Fruit fly (Drosophila melanogaster) whole organism, embryonic: ENCODE measurements around the gene Stt3B.
A peak's percentile ranks its signal among the peaks of the same experiment; 100 is the strongest.

Source experiments
- Ada2b ChIP-seq: fragments of 200-800 bp; sonication (Bioruptor generic); IDR thresholded peaks from 2 replicates; pipeline ENCODE4 v1.3.6; 2022; ENCODE audit warnings: missing biosample characterization, missing genetic modification characterization
- Asciz ChIP-seq: fragments of 200-800 bp; sonication (Bioruptor generic); optimal IDR thresholded peaks from 2 replicates; lab custom pipeline; 2017; ENCODE audit warnings: missing biosample characterization, mild to moderate bottlenecking, missing genetic modification characterization, missing genetic modification reagents
- Bgb ChIP-seq: fragments of 200-800 bp; sonication (Bioruptor generic); IDR thresholded peaks from 2 replicates; pipeline ENCODE4 v1.3.6; 2022; ENCODE audit warnings: missing biosample characterization, missing genetic modification characterization; ENCODE audit not compliant: partially characterized antibody
- BtbVII ChIP-seq: fragments of 200-800 bp; sonication (Bioruptor generic); optimal IDR thresholded peaks from 3 replicates; lab custom pipeline; 2017; ENCODE audit warnings: missing biosample characterization, mild to moderate bottlenecking, missing genetic modification characterization
- Bteb2 ChIP-seq: fragments of 200-800 bp; sonication (Bioruptor generic); optimal IDR thresholded peaks from 2 replicates; lab custom pipeline; 2016; ENCODE audit warnings: missing biosample characterization, missing genetic modification characterization
- CG10147 ChIP-seq: fragments of 200-800 bp; sonication (Bioruptor generic); optimal IDR thresholded peaks from 2 replicates; lab custom pipeline; 2019; ENCODE audit warnings: missing biosample characterization, mild to moderate bottlenecking, missing genetic modification characterization, moderate library complexity
- CG10321 ChIP-seq: fragments of 200-800 bp; sonication (Bioruptor generic); IDR thresholded peaks from 2 replicates; pipeline ENCODE4 v1.3.6; 2022; ENCODE audit warnings: missing biosample characterization, missing genetic modification characterization
- CG12659 ChIP-seq: fragments of 200-800 bp; sonication (Bioruptor generic); optimal IDR thresholded peaks from 3 replicates; lab custom pipeline; 2017; ENCODE audit warnings: mild to moderate bottlenecking, missing biosample characterization, missing genetic modification reagents, missing genetic modification characterization
- CG13624 ChIP-seq: fragments of 200-800 bp; sonication (Bioruptor generic); optimal IDR thresholded peaks from 2 replicates; lab custom pipeline; 2016; ENCODE audit warnings: missing biosample characterization, missing genetic modification characterization
- CG14860 ChIP-seq: fragments of 200-800 bp; sonication (Bioruptor generic); IDR thresholded peaks from 3 replicates; pipeline ENCODE4 v1.3.6; 2022; ENCODE audit warnings: missing biosample characterization, missing genetic modification characterization; ENCODE audit not compliant: partially characterized antibody
- CG15696 ChIP-seq: fragments of 200-800 bp; sonication (Bioruptor generic); optimal IDR thresholded peaks from 2 replicates; lab custom pipeline; 2019; ENCODE audit warnings: missing biosample characterization, mild to moderate bottlenecking, missing genetic modification characterization, moderate library complexity
- CG18764 ChIP-seq: fragments of 200-800 bp; sonication (Bioruptor generic); optimal IDR thresholded peaks from 3 replicates; lab custom pipeline; 2016; ENCODE audit warnings: missing biosample characterization, missing genetic modification characterization
- CG2116 ChIP-seq: fragments of 200-800 bp; sonication (Bioruptor generic); optimal IDR thresholded peaks from 3 replicates; lab custom pipeline; 2018; ENCODE audit warnings: missing biosample characterization, mild to moderate bottlenecking, missing genetic modification characterization
- CG2875 ChIP-seq: fragments of 200-800 bp; sonication (Bioruptor generic); optimal IDR thresholded peaks from 2 replicates; lab custom pipeline; 2017; ENCODE audit warnings: missing biosample characterization, mild to moderate bottlenecking, missing genetic modification characterization, missing genetic modification reagents
- CG30020 ChIP-seq: fragments of 200-800 bp; optimal IDR thresholded peaks from 2 replicates; lab custom pipeline; 2019; ENCODE audit warnings: missing biosample characterization, mild to moderate bottlenecking, missing genetic modification characterization, moderate library complexity
- CG32532 ChIP-seq: fragments of 200-800 bp; sonication (Bioruptor generic); IDR thresholded peaks from 2 replicates; pipeline ENCODE4 v1.3.6; 2022; ENCODE audit warnings: missing biosample characterization, missing genetic modification characterization
- CG6683 ChIP-seq: fragments of 200-800 bp; sonication (Bioruptor generic); optimal IDR thresholded peaks from 2 replicates; lab custom pipeline; 2017; ENCODE audit warnings: missing biosample characterization, mild to moderate bottlenecking, missing genetic modification characterization, missing genetic modification reagents
- CG6765 ChIP-seq: fragments of 200-800 bp; sonication (Bioruptor generic); optimal IDR thresholded peaks from 3 replicates; lab custom pipeline; 2017; ENCODE audit warnings: missing biosample characterization, mild to moderate bottlenecking, missing genetic modification characterization
- CG8765 ChIP-seq: fragments of 200-800 bp; sonication (Bioruptor generic); IDR thresholded peaks from 2 replicates; pipeline ENCODE4 v1.3.6; 2022; ENCODE audit warnings: missing biosample characterization, missing genetic modification characterization
- CG8924 ChIP-seq: fragments of 200-800 bp; optimal IDR thresholded peaks from 3 replicates; lab custom pipeline; 2019; ENCODE audit warnings: missing biosample characterization, mild to moderate bottlenecking, missing genetic modification characterization, moderate library complexity
- Dp ChIP-seq: fragments of 200-800 bp; sonication (Bioruptor generic); optimal IDR thresholded peaks from 2 replicates; lab custom pipeline; 2018; ENCODE audit warnings: missing biosample characterization, mild to moderate bottlenecking, missing genetic modification characterization, moderate library complexity
- ERR ChIP-seq: fragments of 200-800 bp; sonication (Bioruptor generic); optimal IDR thresholded peaks from 2 replicates; lab custom pipeline; 2016; ENCODE audit warnings: missing biosample characterization, missing genetic modification characterization
- Ets97D ChIP-seq: fragments of 200-800 bp; sonication (Bioruptor generic); optimal IDR thresholded peaks from 3 replicates; lab custom pipeline; 2016; ENCODE audit warnings: missing biosample characterization, missing genetic modification characterization
- Hmx ChIP-seq: fragments of 200-800 bp; sonication (Bioruptor generic); optimal IDR thresholded peaks from 2 replicates; lab custom pipeline; 2016; ENCODE audit warnings: missing biosample characterization, missing genetic modification characterization
- Mrtf ChIP-seq: fragments of 200-800 bp; sonication (Bioruptor generic); IDR thresholded peaks from 3 replicates; pipeline ENCODE4 v1.3.6; 2022; ENCODE audit warnings: missing biosample characterization, missing genetic modification characterization
- Neu2 ChIP-seq: fragments of 200-800 bp; sonication (Bioruptor generic); optimal IDR thresholded peaks from 3 replicates; lab custom pipeline; 2016; ENCODE audit warnings: missing biosample characterization, missing genetic modification characterization, borderline replicate concordance
- Nf-YC ChIP-seq: fragments of 200-800 bp; optimal IDR thresholded peaks from 3 replicates; lab custom pipeline; 2019; ENCODE audit warnings: missing biosample characterization, mild to moderate bottlenecking, missing genetic modification characterization, moderate library complexity
- Opbp ChIP-seq: fragments of 200-800 bp; sonication (Bioruptor generic); IDR thresholded peaks from 3 replicates; pipeline ENCODE4 v1.3.6; 2022; ENCODE audit warnings: missing biosample characterization, missing genetic modification characterization; ENCODE audit not compliant: partially characterized antibody
- PHDP ChIP-seq: fragments of 200-800 bp; sonication (Bioruptor generic); optimal IDR thresholded peaks from 3 replicates; lab custom pipeline; 2018; ENCODE audit warnings: missing biosample characterization, mild to moderate bottlenecking, missing genetic modification characterization, moderate library complexity
- Rfx ChIP-seq: fragments of 200-800 bp; sonication (Bioruptor generic); IDR thresholded peaks from 2 replicates; pipeline ENCODE4 v1.3.6; 2022; ENCODE audit warnings: missing biosample characterization, missing genetic modification characterization
- Sin3A ChIP-seq: fragments of >200 bp; optimal IDR thresholded peaks from 2 replicates; lab custom pipeline; 2018
- Sox102F ChIP-seq: fragments of 200-800 bp; sonication (Bioruptor generic); optimal IDR thresholded peaks from 2 replicates; lab custom pipeline; 2018; ENCODE audit warnings: missing biosample characterization, mild to moderate bottlenecking, missing genetic modification characterization, moderate library complexity
- Sry-δ ChIP-seq: fragments of 200-800 bp; sonication (Bioruptor generic); optimal IDR thresholded peaks from 2 replicates; lab custom pipeline; 2016; ENCODE audit warnings: missing biosample characterization, missing genetic modification characterization
- Xbp1 ChIP-seq: fragments of 200-800 bp; sonication (Bioruptor generic); optimal IDR thresholded peaks from 3 replicates; lab custom pipeline; 2016; ENCODE audit warnings: missing biosample characterization, mild to moderate bottlenecking, missing genetic modification characterization
- YL-1 ChIP-seq: fragments of 200-800 bp; sonication (Bioruptor generic); optimal IDR thresholded peaks from 3 replicates; lab custom pipeline; 2017; ENCODE audit warnings: missing biosample characterization, mild to moderate bottlenecking, missing genetic modification characterization
- crc ChIP-seq: fragments of 200-800 bp; sonication (Bioruptor generic); optimal IDR thresholded peaks from 2 replicates; lab custom pipeline; 2016; ENCODE audit warnings: missing biosample characterization, missing genetic modification characterization
- disco-r ChIP-seq: fragments of 200-800 bp; sonication (Bioruptor generic); optimal IDR thresholded peaks from 2 replicates; lab custom pipeline; 2016; ENCODE audit warnings: missing biosample characterization, missing genetic modification characterization
- dmrt11E ChIP-seq: fragments of 200-800 bp; sonication (Bioruptor generic); optimal IDR thresholded peaks from 3 replicates; lab custom pipeline; 2018; ENCODE audit warnings: missing biosample characterization, mild to moderate bottlenecking, missing genetic modification characterization, moderate library complexity
- fd102C ChIP-seq: fragments of 200-800 bp; sonication (Bioruptor generic); optimal IDR thresholded peaks from 2 replicates; lab custom pipeline; 2018; ENCODE audit warnings: missing biosample characterization, mild to moderate bottlenecking, missing genetic modification characterization, moderate library complexity
- gfzf ChIP-seq: fragments of 200-800 bp; sonication (Bioruptor generic); optimal IDR thresholded peaks from 2 replicates; lab custom pipeline; 2016; ENCODE audit warnings: missing biosample characterization, mild to moderate bottlenecking, missing genetic modification characterization, moderate library complexity
- gt ChIP-seq: fragments of 200-800 bp; sonication (Bioruptor generic); IDR thresholded peaks from 2 replicates; pipeline ENCODE4 v1.3.6; 2022; ENCODE audit warnings: missing biosample characterization, missing genetic modification characterization
- knrl ChIP-seq: fragments of 200-800 bp; sonication (Bioruptor generic); IDR thresholded peaks from 3 replicates; pipeline ENCODE4 v1.3.6; 2022; ENCODE audit warnings: missing biosample characterization, missing genetic modification characterization; ENCODE audit not compliant: partially characterized antibody
- mirr ChIP-seq: fragments of 200-800 bp; sonication (Bioruptor generic); optimal IDR thresholded peaks from 3 replicates; lab custom pipeline; 2018; ENCODE audit warnings: missing biosample characterization, mild to moderate bottlenecking, missing genetic modification characterization
- nmo ChIP-seq: fragments of 200-800 bp; sonication (Bioruptor generic); optimal IDR thresholded peaks from 2 replicates; lab custom pipeline; 2018; ENCODE audit warnings: missing biosample characterization, mild to moderate bottlenecking, missing genetic modification characterization, moderate library complexity
- pfk ChIP-seq: fragments of 200-800 bp; sonication (Bioruptor generic); optimal IDR thresholded peaks from 2 replicates; lab custom pipeline; 2018; ENCODE audit warnings: missing biosample characterization, mild to moderate bottlenecking, missing genetic modification characterization, moderate library complexity
- schlank ChIP-seq: fragments of 200-800 bp; sonication (Bioruptor generic); optimal IDR thresholded peaks from 2 replicates; lab custom pipeline; 2018; ENCODE audit warnings: missing biosample characterization, mild to moderate bottlenecking, missing genetic modification characterization
- sd ChIP-seq: fragments of 200-800 bp; sonication (Bioruptor generic); optimal IDR thresholded peaks from 3 replicates; lab custom pipeline; 2018; ENCODE audit warnings: missing biosample characterization, mild to moderate bottlenecking, missing genetic modification characterization, moderate library complexity
- sens ChIP-seq: fragments of 200-800 bp; sonication (Bioruptor generic); peaks from one replicate; lab custom pipeline; 2016; ENCODE audit warnings: missing biosample characterization, missing genetic modification characterization
- sug ChIP-seq: fragments of 200-800 bp; optimal IDR thresholded peaks from 2 replicates; lab custom pipeline; 2019; ENCODE audit warnings: missing biosample characterization, mild to moderate bottlenecking, missing genetic modification characterization, moderate library complexity
- tin ChIP-seq: fragments of 200-800 bp; sonication (Bioruptor generic); optimal IDR thresholded peaks from 3 replicates; lab custom pipeline; 2016; ENCODE audit warnings: missing biosample characterization, missing genetic modification characterization

The Stt3B gene

DNA sequence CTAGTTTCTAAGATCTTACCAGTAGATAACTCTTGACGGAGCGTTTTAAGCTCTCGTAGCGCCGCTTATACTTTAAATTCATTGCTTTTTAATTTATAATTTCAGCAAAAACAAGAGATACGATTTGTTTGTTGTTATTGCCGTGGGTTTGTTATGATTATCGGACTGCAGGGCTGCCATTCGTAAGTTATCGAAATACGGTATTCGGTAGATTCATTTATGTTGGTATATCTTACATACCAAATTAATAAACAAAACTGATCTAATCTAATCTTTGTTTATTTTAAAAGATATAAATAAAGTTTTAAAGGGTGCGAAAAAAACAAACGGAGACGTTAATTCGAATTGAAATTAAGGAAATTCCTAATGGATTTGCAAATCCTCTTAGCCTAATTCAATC lies 13.4 kb downstream of the Stt3B start, which contains the start of the genes CG31111 and stac (continued):
- TF ChIP-seq Nf-YC (tag; lab: Kevin White, UChicago) (peak; percentile 5), disco-r (GFP tag; lab: Kevin White, UChicago) (no peak), dmrt11E (tag; lab: Kevin White, UChicago) (no peak), Sin3A (lab: Kevin White, UChicago) (no peak), Neu2 (GFP tag; lab: Kevin White, UChicago) (no peak), CG6765 (no peak), ERR (no peak), CG13624 (GFP tag; lab: Kevin White, UChicago) (no peak), CG8765 (GFP tag; lab: Robert Waterston, UW) (no peak), sd (tag; lab: Kevin White, UChicago) (peak; percentile 14), Hmx (GFP tag; lab: Kevin White, UChicago) (peak; percentile 42), knrl (no peak), Xbp1 (GFP tag; lab: Kevin White, UChicago) (no peak), gfzf (GFP tag; lab: Kevin White, UChicago) (peak; percentile 49), mirr (GFP tag; lab: Kevin White, UChicago) (no peak), CG14860 (GFP tag; lab: Robert Waterston, UW) (no peak), CG2875 (GFP tag; lab: Kevin White, UChicago) (no peak), BtbVII (GFP tag; lab: Kevin White, UChicago) (no peak), sens (peak; percentile 53), Ets97D (GFP tag; lab: Kevin White, UChicago) (peak; percentile 40), Asciz (GFP tag; lab: Kevin White, UChicago) (no peak), CG6683 (GFP tag; lab: Kevin White, UChicago) (no peak), CG18764 (GFP tag; lab: Kevin White, UChicago) (no peak), Mrtf (GFP tag; lab: Robert Waterston, UW) (no peak), Bgb (GFP tag; lab: Robert Waterston, UW) (no peak), gt (GFP tag; lab: Robert Waterston, UW) (no peak), CG8924 (tag; lab: Kevin White, UChicago) (peak; percentile 37), PHDP (tag; lab: Kevin White, UChicago) (peak; percentile 20), Ada2b (no peak), CG12659 (GFP tag; lab: Kevin White, UChicago) (peak; percentile 31), CG10147 (GFP tag; lab: Kevin White, UChicago) (peak; percentile 44), Bteb2 (GFP tag; lab: Kevin White, UChicago) (no peak), sug (tag; lab: Kevin White, UChicago) (peak; percentile 14), crc (GFP tag; lab: Kevin White, UChicago) (no peak), CG2116 (GFP tag; lab: Kevin White, UChicago) (peak; percentile 98), schlank (tag; lab: Kevin White, UChicago) (no peak), CG15696 (tag; lab: Kevin White, UChicago) (no peak)

DNA sequence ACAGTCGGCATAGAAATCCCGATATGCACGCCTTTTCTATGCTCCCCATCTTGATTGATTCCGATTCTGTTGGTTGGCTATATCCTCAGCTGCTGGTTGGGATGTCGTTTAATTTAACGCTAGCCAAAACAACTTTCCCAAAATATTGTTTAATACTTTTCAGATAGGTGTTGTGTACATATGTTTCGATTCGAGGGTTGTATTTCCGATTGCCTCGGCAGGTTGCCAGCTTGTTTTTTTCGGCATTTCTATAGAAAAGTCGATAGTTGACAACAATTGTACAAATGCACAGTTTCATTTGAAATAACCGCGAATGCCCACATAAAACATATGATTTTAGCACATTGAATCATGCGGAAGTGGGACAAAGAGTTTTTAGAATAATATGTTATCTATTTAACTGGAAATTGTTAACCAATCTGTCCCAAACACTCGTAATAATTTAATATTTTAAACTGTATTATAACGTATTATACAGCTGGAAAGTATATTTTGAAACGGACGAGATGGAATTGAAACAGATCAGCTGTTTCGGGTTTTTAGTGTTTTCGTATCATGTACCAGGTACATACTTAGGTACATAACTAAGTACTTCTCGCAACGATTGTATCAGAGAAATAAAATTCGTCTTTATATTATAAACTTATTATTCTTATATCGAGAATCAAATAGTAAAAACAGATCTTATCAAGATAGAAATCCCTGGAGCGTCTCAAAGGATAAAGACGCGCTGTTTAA lies 14.8 kb downstream of the Stt3B start, which contains the start of gene CG31109:
CG31109 (minus strand) TSS at position 203 of the 738 bp plus-strand sequence.
- TF ChIP-seq CG10147 (GFP tag; lab: Kevin White, UChicago), result peak; percentile 40
- no peak for TF ChIP-seq CG10321 (GFP tag; lab: Robert Waterston, UW)
- TF ChIP-seq Opbp (GFP tag; lab: Robert Waterston, UW), result peak; percentile 46; the same call in 1 of the 3 replicates
- TF ChIP-seq YL-1 (GFP tag; lab: Kevin White, UChicago), result peak; percentile 54
- no peak for TF ChIP-seq Sox102F (GFP tag; lab: Kevin White, UChicago)
- TF ChIP-seq Rfx, result peak; percentile 51
- TF ChIP-seq fd102C (GFP tag; lab: Kevin White, UChicago), result no peak
- peak; percentile 69 for TF ChIP-seq Sry-δ
- peak; percentile 92 for TF ChIP-seq CG30020
- peak; percentile 73 for TF ChIP-seq Dp
- peak; percentile 31; the same call in 1 of the 2 replicates for TF ChIP-seq CG32532 (GFP tag; lab: Robert Waterston, UW)
- TF ChIP-seq tin (GFP tag; lab: Kevin White, UChicago), result peak; percentile 35
- peak; percentile 35 for TF ChIP-seq nmo (GFP tag; lab: Kevin White, UChicago)
- TF ChIP-seq pfk, result peak; percentile 94
